Worm (Caenorhabditis elegans): ENCODE measurements around the gene asd-1.
A peak's percentile ranks its signal among the peaks of the same experiment; 100 is the strongest.

asd-1 gene

DNA sequence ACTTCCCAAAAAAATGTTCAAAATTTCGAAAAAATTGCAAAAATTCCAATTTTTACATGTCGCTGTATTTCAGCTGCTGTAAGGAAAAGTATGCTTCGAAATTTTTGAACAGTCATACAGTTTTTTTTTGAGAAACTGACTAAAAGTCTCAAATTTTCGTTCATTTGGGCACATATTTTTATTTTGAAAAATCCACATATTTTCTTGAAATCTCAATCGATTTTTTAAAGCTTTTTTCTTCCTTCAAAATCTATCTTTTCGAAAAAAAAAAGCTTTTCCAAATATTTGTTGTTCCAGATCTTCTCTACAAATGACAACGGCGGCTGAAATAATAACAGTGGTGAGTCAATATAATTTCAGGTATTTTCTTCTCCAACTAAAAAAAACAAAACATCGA, at the start of gene asd-1:
Gene asd-1 (plus strand): TSS at position 298 of the 397 bp plus-strand sequence.
- TF ChIP-seq lin-39 (tag; optimal IDR thresholded peaks at IDR 0.05) (no peak), nhr-12 (tag; optimal IDR thresholded peaks at IDR 0.05) (no peak), unc-39 (tag; optimal IDR thresholded peaks at IDR 0.05) (no peak), aly-2 (tag; optimal IDR thresholded peaks at IDR 0.05) (no peak)

DNA sequence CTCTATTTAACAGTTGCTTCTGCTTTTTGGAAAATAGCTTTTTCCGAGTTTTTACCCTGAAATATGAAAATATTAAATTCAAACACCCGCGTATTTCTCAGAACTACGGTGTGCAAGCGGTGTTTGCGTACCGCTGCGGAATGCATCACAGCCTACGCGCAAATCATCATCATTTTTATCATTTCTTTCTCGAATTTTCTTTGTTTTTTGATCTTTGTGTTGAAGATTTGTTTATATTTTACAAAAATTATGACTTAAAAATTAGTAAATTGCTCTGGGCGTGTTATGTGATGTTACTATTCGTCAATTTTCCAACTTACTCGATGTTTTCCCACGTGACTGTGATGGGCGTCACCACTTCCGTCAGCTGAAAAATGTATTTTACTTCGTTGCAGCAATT, 46.2 kb upstream of the asd-1 start:
- TF ChIP-seq ztf-4 (tag; optimal IDR thresholded peaks at IDR 0.05) (peak; percentile 3), mbf-1 (tag; optimal IDR thresholded peaks at IDR 0.05) (no peak), C34F6.9 (tag; optimal IDR thresholded peaks at IDR 0.05) (peak; percentile 83), sma-9 (GFP tag; optimal IDR thresholded peaks at IDR 0.05) (peak; percentile 73), sma-9 (tag; optimal IDR thresholded peaks at IDR 0.05) (no peak), lin-11 (tag; optimal IDR thresholded peaks at IDR 0.05) (peak; percentile 54), snpc-4 (tag; optimal IDR thresholded peaks at IDR 0.05) (no peak), elt-1 (tag; optimal IDR thresholded peaks at IDR 0.05) (no peak), blmp-1 (tag; optimal IDR thresholded peaks at IDR 0.05; ENCODE audit: insufficient read depth) (peak; percentile 32), nhr-21 (tag; optimal IDR thresholded peaks at IDR 0.05) (peak; percentile 52), gmeb-1 (tag; optimal IDR thresholded peaks at IDR 0.05) (peak; percentile 96), F13H6.1 (tag; optimal IDR thresholded peaks at IDR 0.05) (peak; percentile 40), mdl-1 (tag; optimal IDR thresholded peaks at IDR 0.05) (peak in 1 of 2 experiments; percentile 4), lin-13 (GFP tag; optimal IDR thresholded peaks at IDR 0.05) (peak; percentile 61), ama-1 (optimal IDR thresholded peaks at IDR 0.05) (peak; percentile 56), nhr-129 (tag; optimal IDR thresholded peaks at IDR 0.05) (peak; percentile 72), fos-1 (tag; optimal IDR thresholded peaks at IDR 0.05) (peak; percentile 68), lsy-2 (tag; optimal IDR thresholded peaks at IDR 0.05) (peak; percentile 93 to 99), crh-2 (tag; optimal IDR thresholded peaks at IDR 0.05) (peak; percentile 74), nhr-12 (tag; optimal IDR thresholded peaks at IDR 0.05) (no peak), sma-3 (GFP tag; optimal IDR thresholded peaks at IDR 0.05) (peak; percentile 77), unc-55 (GFP tag; optimal IDR thresholded peaks at IDR 0.05) (peak; percentile 88), mab-5 (tag; optimal IDR thresholded peaks at IDR 0.05) (peak; percentile 1), nhr-77 (tag; optimal IDR thresholded peaks at IDR 0.05) (no peak), aly-2 (tag; optimal IDR thresholded peaks at IDR 0.05) (no peak), sem-4 (tag; optimal IDR thresholded peaks at IDR 0.05) (no peak)

ce11 chrIII:4151548-4152104, 45.5 kb upstream of the asd-1 start, which contains the start of the genes wht-3 and har-1:
Gene wht-3, minus strand, starts transcription at chrIII:4151598.
Gene har-1, plus strand, starts transcription at chrIII:4152054.
- TF ChIP-seq gmeb-1 (tag; optimal IDR thresholded peaks at IDR 0.05) (no peak), sma-9 (GFP tag; optimal IDR thresholded peaks at IDR 0.05) (peak; percentile 7), sma-9 (tag; optimal IDR thresholded peaks at IDR 0.05) (no peak), zag-1 (tag; optimal IDR thresholded peaks at IDR 0.05) (no peak), fos-1 (tag; optimal IDR thresholded peaks at IDR 0.05) (no peak), nhr-237 (tag; optimal IDR thresholded peaks at IDR 0.05) (no peak), lsy-2 (tag; optimal IDR thresholded peaks at IDR 0.05) (peak in 1 of 2 experiments; percentile 39)

DNA sequence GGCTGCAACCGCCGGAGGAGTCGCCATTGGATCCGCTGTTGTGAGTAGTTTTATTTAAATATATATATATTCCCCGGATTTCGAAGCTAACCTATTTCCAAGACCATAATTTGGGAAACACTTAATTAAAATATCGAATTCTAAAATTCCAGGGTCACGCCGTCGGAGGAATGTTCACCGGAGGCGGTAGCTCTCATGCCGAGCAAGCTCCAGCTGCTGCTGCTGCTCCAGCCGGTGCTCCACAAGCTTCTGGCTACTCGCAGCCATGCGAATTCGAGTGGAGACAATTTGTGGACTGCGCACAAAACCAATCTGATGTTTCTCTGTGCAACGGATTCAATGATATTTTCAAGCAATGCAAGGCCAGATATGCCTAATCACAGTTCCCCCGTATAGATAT, 44.8 kb upstream of the asd-1 start:
- no peak for TF ChIP-seq sma-9 (GFP tag; optimal IDR thresholded peaks at IDR 0.05)
- TF ChIP-seq sma-9 (tag; optimal IDR thresholded peaks at IDR 0.05) = no peak
- TF ChIP-seq nhr-11 (tag; optimal IDR thresholded peaks at IDR 0.05) = no peak
- no peak for TF ChIP-seq ZK546.5 (tag; optimal IDR thresholded peaks at IDR 0.05)
- no peak for TF ChIP-seq zag-1 (tag; optimal IDR thresholded peaks at IDR 0.05)
- TF ChIP-seq nhr-10 (tag; optimal IDR thresholded peaks at IDR 0.05) = no peak

ce11 chrIII:4152828-4153227, 44.3 kb upstream of the asd-1 start:
- no peak for TF ChIP-seq nhr-237 (tag; optimal IDR thresholded peaks at IDR 0.05)
- no peak for TF ChIP-seq nhr-23 (tag; optimal IDR thresholded peaks at IDR 0.05)
- TF ChIP-seq ztf-11 (tag; optimal IDR thresholded peaks at IDR 0.05) = no peak
- no peak for TF ChIP-seq peb-1 (tag; optimal IDR thresholded peaks at IDR 0.05)
- TF ChIP-seq nhr-6 (tag; optimal IDR thresholded peaks at IDR 0.05) = no peak
- no peak for TF ChIP-seq Y55F3AM.14 (GFP tag; optimal IDR thresholded peaks at IDR 0.05)
- TF ChIP-seq ztf-1 (GFP tag; conservative IDR thresholded peaks at IDR 0.05) = no peak
- no peak for TF ChIP-seq C34F6.9 (tag; optimal IDR thresholded peaks at IDR 0.05)
- no peak for TF ChIP-seq skn-1 (tag; optimal IDR thresholded peaks at IDR 0.05)
- no peak for TF ChIP-seq egl-27 (tag; optimal IDR thresholded peaks at IDR 0.05)
- TF ChIP-seq nhr-21 (tag; optimal IDR thresholded peaks at IDR 0.05) = no peak
- TF ChIP-seq ZK546.5 (tag; optimal IDR thresholded peaks at IDR 0.05) = no peak
- no peak for TF ChIP-seq dmd-4 (tag; optimal IDR thresholded peaks at IDR 0.05)
- TF ChIP-seq lsy-2 (tag; optimal IDR thresholded peaks at IDR 0.05) = no peak
- TF ChIP-seq blmp-1 (tag; optimal IDR thresholded peaks at IDR 0.05; ENCODE audit: insufficient read depth) = no peak
- TF ChIP-seq ceh-82 (tag; optimal IDR thresholded peaks at IDR 0.05) = no peak
- no peak for TF ChIP-seq ama-1 (optimal IDR thresholded peaks at IDR 0.05)
